Fruit fly (Drosophila melanogaster): ENCODE results near the gene Brd.

Brd gene

DNA sequence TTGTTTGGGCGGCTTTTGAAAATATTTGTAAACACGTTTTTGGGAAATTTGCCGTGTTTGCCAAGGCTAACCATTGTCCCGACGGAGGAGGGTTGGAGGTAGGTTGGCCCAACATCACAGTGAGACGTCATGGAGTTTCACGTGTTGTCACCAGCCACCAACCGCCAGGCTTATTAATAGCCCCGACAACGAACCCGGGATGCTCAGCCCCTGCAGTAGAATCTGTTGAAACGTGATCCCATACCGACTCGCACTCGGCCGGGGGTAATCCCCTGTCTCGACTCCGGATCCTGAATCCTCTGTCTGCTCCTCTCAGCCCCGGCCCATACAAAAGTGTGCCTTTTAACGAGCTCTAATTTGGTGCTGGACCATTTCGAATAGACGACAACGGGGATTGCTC, 11.9 kb upstream of the Brd start (continued):
- no peak for TF ChIP-seq Spps (tag; optimal IDR thresholded peaks at IDR 0.05)
- no peak for TF ChIP-seq Xrp1 (GFP tag; IDR thresholded peaks at IDR 0.05)
- no peak for TF ChIP-seq sc (optimal IDR thresholded peaks at IDR 0.05)
- TF ChIP-seq sc (GFP tag; optimal IDR thresholded peaks at IDR 0.05), result no peak
- no peak for TF ChIP-seq Mes4 (GFP tag; optimal IDR thresholded peaks at IDR 0.05)
- TF ChIP-seq odd (GFP tag; optimal IDR thresholded peaks at IDR 0.05), result peak; percentile 19
- TF ChIP-seq unpg (GFP tag; optimal IDR thresholded peaks at IDR 0.05), result no peak
- TF ChIP-seq CG18011 (GFP tag; optimal IDR thresholded peaks at IDR 0.05), result no peak
- no peak for TF ChIP-seq lab (GFP tag; optimal IDR thresholded peaks at IDR 0.05)
- peak; percentile 27 for TF ChIP-seq oc (tag; optimal IDR thresholded peaks at IDR 0.05)
- TF ChIP-seq CG17328 (GFP tag; IDR thresholded peaks at IDR 0.05), result no peak
- peak; percentile 53; the same call in 1 of the 2 replicates for TF ChIP-seq crol (GFP tag; IDR thresholded peaks at IDR 0.05)
- no peak for TF ChIP-seq CG12942 (GFP tag; optimal IDR thresholded peaks at IDR 0.05)
- no peak for TF ChIP-seq kay (GFP tag; optimal IDR thresholded peaks at IDR 0.05)
- peak; percentile 50 for TF ChIP-seq kni (GFP tag; optimal IDR thresholded peaks at IDR 0.05)
- TF ChIP-seq Dad (GFP tag; optimal IDR thresholded peaks at IDR 0.05), result no peak
- peak; percentile 95 for TF ChIP-seq twi (tag; optimal IDR thresholded peaks at IDR 0.05)
- TF ChIP-seq Bgb (GFP tag; IDR thresholded peaks at IDR 0.05; ENCODE audit: partially characterized antibody), result no peak
- TF ChIP-seq D (optimal IDR thresholded peaks at IDR 0.05), result peak; percentile 98
- peak; percentile 12 for TF ChIP-seq D (GFP tag; optimal IDR thresholded peaks at IDR 0.05)
- TF ChIP-seq pan (optimal IDR thresholded peaks at IDR 0.05), result no peak
- no peak for TF ChIP-seq pan (GFP tag; optimal IDR thresholded peaks at IDR 0.05 in 1 of 2, IDR thresholded peaks at IDR 0.05 in 1 of 2)
- no peak for TF ChIP-seq CG8478 (optimal IDR thresholded peaks at IDR 0.05)
- no peak for TF ChIP-seq CG33557 (GFP tag; optimal IDR thresholded peaks at IDR 0.05)
- TF ChIP-seq croc (GFP tag; conservative IDR thresholded peaks at IDR 0.05), result no peak
- peak; percentile 21 for TF ChIP-seq Six4 (GFP tag; optimal IDR thresholded peaks at IDR 0.05)
- peak; percentile 89 for TF ChIP-seq zen (tag; optimal IDR thresholded peaks at IDR 0.05)
- no peak for TF ChIP-seq tgo (GFP tag; IDR thresholded peaks at IDR 0.05)
- no peak for TF ChIP-seq CG8944 (GFP tag; optimal IDR thresholded peaks at IDR 0.05)
- no peak for TF ChIP-seq cg (GFP tag; optimal IDR thresholded peaks at IDR 0.05)
- peak; percentile 80 for TF ChIP-seq pros (GFP tag; optimal IDR thresholded peaks at IDR 0.05)
- no peak for TF ChIP-seq dysf (GFP tag; IDR thresholded peaks at IDR 0.05)
- no peak for TF ChIP-seq unc-4 (GFP tag; IDR thresholded peaks at IDR 0.05; ENCODE audit: partially characterized antibody)
- TF ChIP-seq Kr (GFP tag; optimal IDR thresholded peaks at IDR 0.05), result peak; percentile 5
- no peak for TF ChIP-seq CG9437 (GFP tag; optimal IDR thresholded peaks at IDR 0.05)
- no peak for TF ChIP-seq wdn (GFP tag; IDR thresholded peaks at IDR 0.05)
- no peak for TF ChIP-seq CG9932 (GFP tag; IDR thresholded peaks at IDR 0.05)
- no peak for TF ChIP-seq ken (GFP tag; IDR thresholded peaks at IDR 0.05)
- no peak for TF ChIP-seq hb (GFP tag; IDR thresholded peaks at IDR 0.05; ENCODE audit: partially characterized antibody)
- no peak for TF ChIP-seq CG9727 (GFP tag; optimal IDR thresholded peaks at IDR 0.05)

DNA sequence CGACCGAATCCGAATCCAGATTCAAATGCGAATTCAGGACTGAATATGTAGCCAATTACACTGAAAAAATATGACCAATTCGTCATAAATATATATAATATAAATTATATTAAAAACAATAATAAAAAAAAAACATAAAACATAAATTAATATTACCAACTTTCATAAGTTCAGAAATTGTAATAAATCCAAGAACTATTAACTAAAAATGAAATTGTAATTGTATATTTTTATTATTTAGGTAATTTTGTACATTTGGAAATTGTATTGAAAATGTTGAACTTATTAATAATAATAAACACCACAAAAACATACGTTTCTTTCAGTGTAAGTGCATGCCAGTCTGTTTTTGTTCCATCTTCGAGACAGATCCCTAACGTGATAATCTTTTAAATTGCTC, 11.4 kb upstream of the Brd start:
- TF ChIP-seq trh (GFP tag; optimal IDR thresholded peaks at IDR 0.05) (no peak), CG7357 (GFP tag; IDR thresholded peaks at IDR 0.05) (no peak), Dll (GFP tag; IDR thresholded peaks at IDR 0.05; ENCODE audit: partially characterized antibody) (no peak), Fer3 (tag; optimal IDR thresholded peaks at IDR 0.05) (no peak), CG17186 (GFP tag; optimal IDR thresholded peaks at IDR 0.05) (no peak), CG11093 (GFP tag; IDR thresholded peaks at IDR 0.05) (no peak), Hr3 (GFP tag; optimal IDR thresholded peaks at IDR 0.05) (no peak), Med (GFP tag) (no peak), Xrp1 (GFP tag; IDR thresholded peaks at IDR 0.05) (peak; percentile 59), CG15479 (GFP tag; optimal IDR thresholded peaks at IDR 0.05) (peak; percentile 89), CG4328 (GFP tag; optimal IDR thresholded peaks at IDR 0.05) (no peak), Sry-δ (GFP tag; optimal IDR thresholded peaks at IDR 0.05) (no peak), corto (GFP tag; optimal IDR thresholded peaks at IDR 0.05) (no peak), CG2116 (GFP tag; optimal IDR thresholded peaks at IDR 0.05) (no peak), CG1603 (tag; optimal IDR thresholded peaks at IDR 0.05) (no peak), Dip3 (GFP tag; optimal IDR thresholded peaks at IDR 0.05) (no peak)
